Fruit fly (Drosophila melanogaster): ENCODE data around the gene kel.

Gene kel

DNA sequence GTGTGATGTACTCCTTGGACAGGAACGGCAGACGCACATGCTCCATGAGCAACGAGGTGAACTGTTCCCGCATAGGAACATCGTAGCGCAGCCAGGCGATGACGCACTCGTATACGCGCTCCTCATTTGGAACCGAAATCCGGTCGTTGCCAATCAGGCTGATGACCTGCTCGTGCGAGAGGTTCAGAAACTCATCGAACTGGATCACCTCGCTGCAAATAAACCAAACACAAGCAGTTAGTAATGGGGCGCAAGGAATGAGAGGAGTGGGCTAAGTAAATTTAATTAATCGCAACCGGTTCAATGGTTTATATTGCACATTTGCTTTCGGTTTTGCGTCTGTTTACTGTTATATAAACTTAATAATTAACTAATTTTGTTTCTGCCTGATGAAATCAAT, 3.3 kb downstream of the kel start:
- TF ChIP-seq usp (GFP tag; optimal IDR thresholded peaks at IDR 0.05), result no peak
- TF ChIP-seq EcR (GFP tag; optimal IDR thresholded peaks at IDR 0.05), result no peak
- TF ChIP-seq psq (optimal IDR thresholded peaks at IDR 0.05), result no peak
- no peak for TF ChIP-seq pan (optimal IDR thresholded peaks at IDR 0.05)
- no peak for TF ChIP-seq CG8478 (optimal IDR thresholded peaks at IDR 0.05)
- TF ChIP-seq Dll (optimal IDR thresholded peaks at IDR 0.05), result no peak

DNA sequence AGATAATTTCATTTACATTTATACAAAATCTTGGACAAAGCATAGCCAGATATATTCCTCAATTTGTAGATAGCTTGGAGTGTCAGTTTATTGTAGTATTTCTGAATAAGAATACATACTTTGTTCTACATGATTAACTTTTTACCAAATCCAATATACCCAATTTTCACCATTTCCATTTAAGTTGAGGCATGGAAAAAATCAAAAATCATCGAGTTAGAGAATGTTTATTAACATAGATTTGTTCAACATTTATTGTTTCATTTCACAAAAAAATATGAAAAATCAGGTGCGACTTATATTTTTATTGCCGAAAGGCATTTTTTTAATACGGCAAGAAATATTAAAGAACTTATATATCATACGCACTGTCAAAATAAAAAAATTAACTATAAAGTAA, 12.2 kb downstream of the kel start, which contains the start of gene Grl36b:
Grl36b (minus strand) TSS at position 101 of the 400 bp plus-strand sequence.
- TF ChIP-seq usp (GFP tag; optimal IDR thresholded peaks at IDR 0.05), result no peak
- TF ChIP-seq psq (optimal IDR thresholded peaks at IDR 0.05), result no peak
- TF ChIP-seq EcR (GFP tag; optimal IDR thresholded peaks at IDR 0.05), result no peak
- TF ChIP-seq pan (optimal IDR thresholded peaks at IDR 0.05), result no peak
- TF ChIP-seq CG8478 (optimal IDR thresholded peaks at IDR 0.05), result no peak
- TF ChIP-seq Dll (optimal IDR thresholded peaks at IDR 0.05), result no peak

DNA sequence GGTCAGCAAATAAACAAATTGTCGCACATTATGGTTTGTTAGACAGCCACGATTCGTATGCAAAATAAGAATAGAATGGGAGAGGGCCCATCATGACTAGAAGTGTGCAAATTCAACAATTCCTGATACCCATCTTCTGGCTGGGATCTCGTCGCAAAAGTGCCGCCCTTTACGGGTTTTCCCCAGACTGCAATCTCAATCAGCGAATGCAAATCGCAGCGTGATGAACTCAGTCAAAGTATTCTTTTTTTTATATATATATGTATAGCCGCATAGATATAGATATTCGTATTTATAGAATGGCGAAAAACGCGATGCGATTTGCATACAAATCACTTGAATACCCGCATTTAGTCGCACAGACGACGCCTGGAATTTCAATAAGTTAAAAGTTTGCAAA, 15.0 kb downstream of the kel start:
- TF ChIP-seq usp (GFP tag; optimal IDR thresholded peaks at IDR 0.05) (no peak), pan (optimal IDR thresholded peaks at IDR 0.05) (no peak), CG8478 (optimal IDR thresholded peaks at IDR 0.05) (no peak), EcR (GFP tag; optimal IDR thresholded peaks at IDR 0.05) (no peak), psq (optimal IDR thresholded peaks at IDR 0.05) (no peak)

DNA sequence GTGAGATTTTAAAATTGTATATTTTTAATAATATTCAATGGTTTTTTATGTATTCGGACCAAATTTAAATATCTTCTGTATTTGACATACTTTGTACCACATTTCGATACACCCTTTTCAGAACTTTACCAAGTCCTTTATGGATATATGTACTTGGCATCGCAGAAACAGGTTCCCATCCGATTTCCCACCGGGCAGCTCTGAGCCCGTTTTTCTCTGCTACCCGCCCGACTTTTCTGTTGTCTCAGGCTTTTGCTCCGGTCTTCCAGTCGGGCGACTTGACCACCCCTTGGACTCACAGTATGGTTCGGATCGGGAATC, 15.7 kb downstream of the kel start:
- TF ChIP-seq CG8478 (optimal IDR thresholded peaks at IDR 0.05), result no peak
- no peak for TF ChIP-seq Dll (optimal IDR thresholded peaks at IDR 0.05)
- TF ChIP-seq EcR (GFP tag; optimal IDR thresholded peaks at IDR 0.05), result no peak
- no peak for TF ChIP-seq psq (optimal IDR thresholded peaks at IDR 0.05)
- no peak for TF ChIP-seq pan (optimal IDR thresholded peaks at IDR 0.05)
- TF ChIP-seq usp (GFP tag; optimal IDR thresholded peaks at IDR 0.05), result no peak

DNA sequence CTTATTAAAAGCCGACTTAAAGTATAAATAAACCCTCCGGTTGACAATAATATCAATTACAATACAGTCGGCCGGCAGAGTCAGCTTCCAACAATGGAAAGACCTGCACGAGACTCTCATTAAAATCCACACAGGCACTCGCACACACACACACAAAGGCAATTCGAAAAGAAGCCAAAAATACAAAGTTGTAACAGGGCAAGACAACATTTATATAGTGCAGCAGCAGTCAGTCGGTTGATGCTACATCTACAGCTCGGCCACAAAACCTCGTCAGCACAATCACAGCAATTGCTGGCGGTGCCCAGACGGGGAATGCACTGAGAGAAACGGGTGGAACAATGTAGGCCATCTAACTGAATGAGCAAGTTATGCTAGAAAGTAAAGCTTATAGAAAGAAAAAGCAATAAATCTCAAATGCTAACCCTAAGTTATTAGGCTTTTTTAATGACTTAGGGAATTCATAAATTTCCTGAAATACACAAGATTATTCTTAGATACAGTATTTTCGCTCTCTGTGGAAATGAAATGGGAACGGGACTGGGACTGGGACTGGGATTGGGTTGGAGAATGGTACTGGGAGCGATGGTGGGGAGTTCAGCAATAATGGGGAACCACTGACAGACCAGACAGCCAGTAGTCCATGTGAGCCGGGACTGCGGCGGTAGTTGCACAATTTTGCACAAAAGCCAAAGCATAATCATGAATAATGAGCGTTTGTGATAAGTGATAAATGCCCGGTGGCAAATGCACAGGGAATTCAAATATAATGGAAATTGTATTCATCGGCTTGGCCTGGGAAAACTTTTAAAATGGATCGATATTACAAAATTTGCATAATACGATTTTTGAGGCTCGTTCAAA, 16.3 kb downstream of the kel start:
- TF ChIP-seq CG8478 (optimal IDR thresholded peaks at IDR 0.05), result no peak
- no peak for TF ChIP-seq Dll (optimal IDR thresholded peaks at IDR 0.05)
- TF ChIP-seq usp (GFP tag; optimal IDR thresholded peaks at IDR 0.05), result no peak
- TF ChIP-seq EcR (GFP tag; optimal IDR thresholded peaks at IDR 0.05), result no peak
- TF ChIP-seq pan (optimal IDR thresholded peaks at IDR 0.05), result no peak

DNA sequence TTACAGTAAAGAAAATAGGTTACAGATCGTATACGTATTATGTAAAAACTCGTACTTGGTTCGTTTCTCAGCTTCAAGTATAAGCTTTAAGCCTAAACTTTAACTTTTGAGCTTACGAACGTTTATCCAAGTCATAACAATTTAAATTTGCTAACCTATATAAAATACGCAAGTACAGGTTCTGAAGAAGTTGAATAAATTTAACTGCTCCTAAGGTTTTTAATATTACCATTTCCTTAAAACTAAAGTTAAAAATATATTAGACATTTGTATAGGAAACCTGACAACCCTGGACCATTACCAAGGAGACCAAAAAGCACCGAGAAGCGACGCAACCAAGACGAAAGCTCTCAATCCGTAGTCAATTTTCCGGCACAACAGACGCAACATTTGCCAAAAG, 18.2 kb downstream of the kel start, which contains the start of gene CG5758:
CG5758 (plus strand) TSS at position 353 of the 400 bp plus-strand sequence.
- no peak for TF ChIP-seq usp (GFP tag; optimal IDR thresholded peaks at IDR 0.05)
- TF ChIP-seq pan (optimal IDR thresholded peaks at IDR 0.05), result no peak
- TF ChIP-seq psq (optimal IDR thresholded peaks at IDR 0.05), result no peak
- TF ChIP-seq EcR (GFP tag; optimal IDR thresholded peaks at IDR 0.05), result no peak
- TF ChIP-seq CG8478 (optimal IDR thresholded peaks at IDR 0.05), result no peak
- no peak for TF ChIP-seq Dll (optimal IDR thresholded peaks at IDR 0.05)

DNA sequence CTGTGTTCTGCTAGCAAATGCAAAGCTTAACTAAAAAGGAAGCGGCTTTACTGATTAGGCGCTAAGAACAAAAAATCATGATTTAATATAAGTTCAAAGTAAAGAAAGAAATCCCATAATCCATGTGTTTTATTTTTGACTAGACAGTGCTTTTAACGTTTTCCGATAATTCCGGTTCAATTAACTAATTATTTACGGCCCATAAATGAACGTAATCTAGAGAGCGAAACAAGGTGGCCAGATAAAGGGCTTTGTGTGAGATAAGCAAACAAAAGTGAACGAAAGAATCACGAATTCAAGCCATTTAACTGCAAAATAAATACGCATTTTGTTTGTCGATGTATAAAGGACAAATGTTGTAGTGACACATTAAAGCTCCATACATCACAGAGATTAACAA, 22.8 kb downstream of the kel start:
- TF ChIP-seq Dll (optimal IDR thresholded peaks at IDR 0.05) (no peak), usp (GFP tag; optimal IDR thresholded peaks at IDR 0.05) (no peak), CG8478 (optimal IDR thresholded peaks at IDR 0.05) (no peak), pan (optimal IDR thresholded peaks at IDR 0.05) (no peak)

DNA sequence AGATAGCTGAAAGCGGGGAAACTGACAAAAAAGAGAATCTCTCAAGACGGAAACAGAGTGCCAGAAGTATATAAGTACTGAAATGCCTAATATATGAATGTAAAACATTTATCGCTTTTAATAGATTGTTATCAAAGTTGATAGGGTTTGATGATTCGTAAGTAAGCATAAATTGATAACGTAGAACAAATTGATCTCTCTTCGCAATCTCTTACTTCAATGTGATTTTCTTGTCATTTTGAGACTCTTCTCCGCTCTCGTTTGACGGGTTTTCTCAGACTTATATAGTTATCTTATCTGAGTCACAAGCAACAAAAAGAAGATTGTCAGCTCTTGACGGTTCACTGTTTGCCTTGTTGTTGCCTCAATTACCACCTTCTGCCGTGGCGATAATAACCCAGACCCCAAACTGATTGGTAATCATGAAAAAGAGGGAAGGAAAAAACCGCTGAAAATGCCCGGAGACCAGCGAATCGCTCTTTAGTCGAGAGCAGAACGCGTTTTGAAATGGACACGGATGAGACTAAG, 23.6 kb downstream of the kel start, which contains the start of gene CG15152:
CG15152 (plus strand) TSS at position 372 of the 528 bp plus-strand sequence.
- TF ChIP-seq CG8478 (optimal IDR thresholded peaks at IDR 0.05), result no peak
- no peak for TF ChIP-seq Dll (optimal IDR thresholded peaks at IDR 0.05)
- no peak for TF ChIP-seq EcR (GFP tag; optimal IDR thresholded peaks at IDR 0.05)
- no peak for TF ChIP-seq usp (GFP tag; optimal IDR thresholded peaks at IDR 0.05)
- TF ChIP-seq pan (optimal IDR thresholded peaks at IDR 0.05), result no peak
- no peak for TF ChIP-seq psq (optimal IDR thresholded peaks at IDR 0.05)

DNA sequence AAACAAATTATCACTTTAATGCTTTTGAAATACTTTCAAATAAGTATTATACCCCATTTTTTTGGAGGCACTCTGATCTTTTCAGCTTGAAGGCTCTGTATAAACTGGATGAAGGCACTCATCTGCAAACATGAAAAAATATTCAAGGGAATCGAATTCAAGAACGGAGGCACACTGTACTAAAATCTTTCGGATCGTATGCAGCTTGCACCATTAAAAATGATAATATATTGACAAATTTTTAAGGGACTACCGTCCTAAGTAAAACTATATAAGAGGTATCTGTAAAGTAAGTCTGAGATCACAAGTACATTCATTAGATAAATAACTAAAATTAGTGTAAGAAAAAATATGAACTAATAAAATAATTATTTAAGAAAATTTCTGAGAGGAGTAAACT, 24.8 kb downstream of the kel start, which contains the start of gene CG44476:
CG44476 (minus strand) TSS at position 101 of the 400 bp plus-strand sequence.
- no peak for TF ChIP-seq Dll (optimal IDR thresholded peaks at IDR 0.05)
- TF ChIP-seq CG8478 (optimal IDR thresholded peaks at IDR 0.05), result no peak
- no peak for TF ChIP-seq pan (optimal IDR thresholded peaks at IDR 0.05)
- TF ChIP-seq EcR (GFP tag; optimal IDR thresholded peaks at IDR 0.05), result no peak
- no peak for TF ChIP-seq psq (optimal IDR thresholded peaks at IDR 0.05)
- no peak for TF ChIP-seq usp (GFP tag; optimal IDR thresholded peaks at IDR 0.05)

DNA sequence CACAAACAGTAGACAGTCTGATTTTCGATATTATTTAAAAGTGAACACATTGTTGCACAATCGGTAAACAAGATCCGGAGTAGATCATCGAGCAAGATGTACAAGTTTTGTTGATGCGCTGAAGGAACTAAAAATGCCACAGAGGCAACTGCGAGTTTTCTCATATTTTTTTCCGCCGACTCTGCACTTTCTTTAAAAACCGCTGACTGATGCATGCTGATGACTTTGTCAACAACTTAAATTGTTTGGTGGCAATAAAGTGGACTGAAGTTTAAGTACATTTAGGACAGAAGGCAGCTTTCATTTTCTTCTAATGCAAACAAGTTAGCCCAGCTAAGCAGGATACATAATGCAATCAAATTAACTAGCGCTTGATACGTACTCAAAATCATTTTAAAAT, 25.4 kb downstream of the kel start:
- no peak for TF ChIP-seq pan (optimal IDR thresholded peaks at IDR 0.05)
- no peak for TF ChIP-seq CG8478 (optimal IDR thresholded peaks at IDR 0.05)
- no peak for TF ChIP-seq EcR (GFP tag; optimal IDR thresholded peaks at IDR 0.05)
- no peak for TF ChIP-seq usp (GFP tag; optimal IDR thresholded peaks at IDR 0.05)
- no peak for TF ChIP-seq psq (optimal IDR thresholded peaks at IDR 0.05)
- TF ChIP-seq Dll (optimal IDR thresholded peaks at IDR 0.05), result no peak

DNA sequence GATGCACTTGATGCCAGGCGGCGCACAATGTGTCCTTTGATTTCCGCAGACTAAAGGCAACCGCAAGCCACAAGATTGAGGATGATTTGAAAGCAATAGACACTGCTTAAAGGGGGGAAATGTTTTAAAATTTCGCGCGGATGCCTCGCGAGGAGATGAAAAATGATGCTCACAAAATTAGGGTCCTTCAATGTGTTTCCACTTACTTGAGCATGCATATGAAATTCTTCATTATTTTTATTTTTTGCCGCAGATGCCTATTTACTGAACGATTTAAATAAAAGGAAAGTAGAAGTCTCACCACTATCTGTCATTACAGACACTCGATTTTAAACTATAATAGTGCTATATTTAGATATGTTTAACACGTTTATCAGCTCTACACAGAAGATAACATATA, 41.6 kb downstream of the kel start, which contains the start of gene Slc25A46b:
Slc25A46b (plus strand) TSS at position 301 of the 400 bp plus-strand sequence.
- TF ChIP-seq psq (optimal IDR thresholded peaks at IDR 0.05), result no peak
- TF ChIP-seq Dll (optimal IDR thresholded peaks at IDR 0.05), result no peak

DNA sequence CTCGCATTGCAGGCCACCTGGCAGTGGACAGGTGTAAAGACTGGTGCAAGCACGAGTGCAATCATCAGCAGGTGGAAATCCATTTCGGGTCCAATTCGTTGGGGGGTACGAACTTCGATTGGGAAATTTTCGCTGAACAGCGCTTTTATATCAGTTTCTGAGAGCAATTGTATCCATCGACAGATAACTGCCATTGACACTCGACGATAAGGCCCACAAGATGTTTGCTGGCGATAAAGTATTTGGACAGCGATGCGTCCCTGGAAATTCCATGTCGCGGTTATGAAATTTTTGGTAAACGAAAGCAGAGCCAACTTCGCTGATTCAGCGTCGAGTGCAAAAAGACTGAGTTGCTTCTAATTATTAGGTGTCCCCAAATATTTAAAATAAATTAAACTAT, 45.7 kb downstream of the kel start, which contains the start of gene CG15153:
CG15153 (minus strand) TSS at position 101 of the 400 bp plus-strand sequence.
- no peak for TF ChIP-seq Dll (optimal IDR thresholded peaks at IDR 0.05)
- TF ChIP-seq EcR (GFP tag; optimal IDR thresholded peaks at IDR 0.05), result no peak
- no peak for TF ChIP-seq CG8478 (optimal IDR thresholded peaks at IDR 0.05)
- no peak for TF ChIP-seq pan (optimal IDR thresholded peaks at IDR 0.05)
- no peak for TF ChIP-seq psq (optimal IDR thresholded peaks at IDR 0.05)
